Worm (Caenorhabditis elegans) whole organism, L4 larva: ENCODE measurements around the gene K10C2.6.

Experiments
- F37D6.2 ChIP-seq: sonication (generic microtip); optimal IDR thresholded peaks from 2 replicates; lab custom pipeline; 2016; ENCODE audit warnings: mild to moderate bottlenecking, missing genetic modification characterization, missing compliant biosample characterization
- T20F7.1 ChIP-seq: fragments of 200-800 bp; sonication (Bioruptor generic); optimal IDR thresholded peaks from 2 replicates; lab custom pipeline; 2018; ENCODE audit warnings: mild to moderate bottlenecking, missing genetic modification characterization, missing compliant biosample characterization
- T26A8.4 ChIP-seq: fragments of 200-800 bp; sonication (Bioruptor generic); IDR thresholded peaks from 2 replicates; pipeline ENCODE4 v1.3.6; 2022; ENCODE audit warnings: missing genetic modification characterization, missing compliant biosample characterization
- Y48G9A.11 ChIP-seq: fragments of 200-800 bp; sonication (Bioruptor generic); IDR thresholded peaks from 2 replicates; pipeline ENCODE4 v1.3.6; 2022; ENCODE audit warnings: missing genetic modification reagents, missing genetic modification characterization, missing compliant biosample characterization
- Y5F2A.4 ChIP-seq: fragments of 200-800 bp; sonication (Bioruptor generic); optimal IDR thresholded peaks from 2 replicates; lab custom pipeline; 2018; ENCODE audit warnings: mild to moderate bottlenecking, missing genetic modification characterization, missing compliant biosample characterization
- Y75B8A.6 ChIP-seq: fragments of 200-800 bp; sonication (Bioruptor generic); IDR thresholded peaks from 2 replicates; pipeline ENCODE4 v1.3.6; 2022; ENCODE audit warnings: missing genetic modification reagents, missing genetic modification characterization, missing compliant biosample characterization
- ZK337.2 ChIP-seq: fragments of 200-800 bp; sonication (Bioruptor generic); IDR thresholded peaks from 2 replicates; pipeline ENCODE4 v1.3.6; 2022; ENCODE audit warnings: missing genetic modification reagents, missing genetic modification characterization, missing compliant biosample characterization
- ZK546.5 ChIP-seq, 2 experiments: sonication (generic microtip); optimal IDR thresholded peaks; 2 replicates each; lab custom pipeline; 2017; ENCODE audit warnings: missing biosample characterization in 2 of 2, missing genetic modification characterization in 2 of 2
- aha-1 ChIP-seq: fragments of 150-350 bp; peaks from one replicate; lab custom pipeline; 2014; ENCODE audit warnings: missing biosample characterization, missing genetic modification characterization
- ama-1 ChIP-seq: fragments of 150-350 bp; optimal IDR thresholded peaks from 2 replicates; lab custom pipeline; 2014; ENCODE audit warnings: inconsistent platforms, mixed read lengths
- ceh-44 ChIP-seq: fragments of 200-800 bp; sonication (Bioruptor generic); IDR thresholded peaks from 2 replicates; pipeline ENCODE4 v1.3.6; 2022; ENCODE audit warnings: missing genetic modification reagents, missing genetic modification characterization, missing compliant biosample characterization
- ctbp-1 ChIP-seq: fragments of 200-800 bp; sonication (Bioruptor generic); IDR thresholded peaks from 2 replicates; pipeline ENCODE4 v1.3.6; 2022; ENCODE audit warnings: missing genetic modification reagents, missing genetic modification characterization, missing compliant biosample characterization
- daf-16 ChIP-seq, 3 experiments: sonication (generic microtip); optimal IDR thresholded peaks; 2 replicates each; lab custom pipeline; 2016 to 2017; ENCODE audit warnings: missing genetic modification characterization in 3 of 3, missing genetic modification reagents in 3 of 3, mild to moderate bottlenecking in 2 of 3, missing compliant biosample characterization in 2 of 3, missing biosample characterization in 1 of 3, moderate library complexity in 1 of 3
- daf-8 ChIP-seq: fragments of 200-800 bp; sonication (Bioruptor generic); IDR thresholded peaks from 2 replicates; pipeline ENCODE4 v1.3.6; 2022; ENCODE audit warnings: missing genetic modification characterization, missing compliant biosample characterization
- dmd-6 ChIP-seq: fragments of 200-800 bp; sonication (Bioruptor generic); IDR thresholded peaks from 2 replicates; pipeline ENCODE4 v1.3.6; 2022; ENCODE audit warnings: missing genetic modification reagents, missing genetic modification characterization, missing compliant biosample characterization
- dmd-8 ChIP-seq: fragments of 200-800 bp; sonication (Bioruptor generic); IDR thresholded peaks from 2 replicates; pipeline ENCODE4 v1.3.6; 2022; ENCODE audit warnings: missing genetic modification characterization, missing compliant biosample characterization
- fos-1 ChIP-seq: fragments of 150-350 bp; optimal IDR thresholded peaks from 2 replicates; lab custom pipeline; 2014; ENCODE audit warnings: missing biosample characterization, missing genetic modification characterization
- hlh-11 ChIP-seq: fragments of 200-800 bp; sonication (Bioruptor generic); optimal IDR thresholded peaks from 2 replicates; lab custom pipeline; 2018; ENCODE audit warnings: mild to moderate bottlenecking, missing genetic modification characterization, missing compliant biosample characterization
- lin-39 ChIP-seq: fragments of 150-350 bp; optimal IDR thresholded peaks from 2 replicates; lab custom pipeline; 2014; ENCODE audit warnings: missing biosample characterization, missing genetic modification reagents, missing genetic modification characterization
- lir-3 ChIP-seq: sonication (generic microtip); optimal IDR thresholded peaks from 2 replicates; lab custom pipeline; 2016; ENCODE audit warnings: mild to moderate bottlenecking, missing genetic modification characterization, missing compliant biosample characterization
- mdl-1 ChIP-seq, 2 experiments: fragments of 150-350 bp in 1 of 2; sonication (generic microtip) in 1 of 2; optimal IDR thresholded peaks; 2 replicates each; lab custom pipeline; 2014 to 2017; ENCODE audit warnings: missing biosample characterization in 2 of 2, missing genetic modification characterization in 2 of 2
- nhr-237 ChIP-seq: sonication (generic microtip); optimal IDR thresholded peaks from 2 replicates; lab custom pipeline; 2017; ENCODE audit warnings: missing biosample characterization, missing genetic modification characterization
- nhr-28 ChIP-seq: fragments of 150-350 bp; optimal IDR thresholded peaks from 2 replicates; lab custom pipeline; 2014; ENCODE audit warnings: missing biosample characterization, missing genetic modification characterization
- nhr-41 ChIP-seq: fragments of 200-800 bp; sonication (Bioruptor generic); IDR thresholded peaks from 2 replicates; pipeline ENCODE4 v1.3.6; 2022; ENCODE audit warnings: missing genetic modification reagents, missing genetic modification characterization, missing compliant biosample characterization
- nhr-77 ChIP-seq: fragments of 150-350 bp; optimal IDR thresholded peaks from 2 replicates; lab custom pipeline; 2014; ENCODE audit warnings: missing biosample characterization, missing genetic modification characterization
- pqm-1 ChIP-seq: sonication (generic microtip); optimal IDR thresholded peaks from 2 replicates; lab custom pipeline; 2017; ENCODE audit warnings: missing biosample characterization, missing genetic modification characterization
- rbr-2 ChIP-seq: sonication (generic microtip); optimal IDR thresholded peaks from 2 replicates; lab custom pipeline; 2016; ENCODE audit warnings: missing genotype, missing genetic modification characterization, missing compliant biosample characterization
- saeg-2 ChIP-seq: fragments of 200-800 bp; sonication (Bioruptor generic); IDR thresholded peaks from 2 replicates; pipeline ENCODE4 v1.3.6; 2022; ENCODE audit warnings: missing genetic modification reagents, missing genetic modification characterization, missing compliant biosample characterization
- set-16 ChIP-seq: fragments of 200-800 bp; sonication (Bioruptor generic); IDR thresholded peaks from 2 replicates; pipeline ENCODE4 v1.3.6; 2022; ENCODE audit warnings: missing genetic modification reagents, missing genetic modification characterization, missing compliant biosample characterization
- unc-62 ChIP-seq, 3 experiments: fragments of 150-350 bp in 1 of 3; sonication (generic microtip); optimal IDR thresholded peaks in 2 of 3; peaks in 1 of 3; 1 replicate in 1 of 3; 2 replicates in 2 of 3; lab custom pipeline; 2014 to 2017; ENCODE audit warnings: missing biosample characterization in 3 of 3, missing genetic modification characterization in 3 of 3, missing genetic modification reagents in 3 of 3, missing genotype in 1 of 3
- zag-1 ChIP-seq: fragments of 150-350 bp; optimal IDR thresholded peaks from 2 replicates; lab custom pipeline; 2014; ENCODE audit warnings: missing biosample characterization, missing genetic modification characterization
- zfp-2 ChIP-seq: sonication (generic microtip); optimal IDR thresholded peaks from 2 replicates; lab custom pipeline; 2016; ENCODE audit warnings: mild to moderate bottlenecking, missing genetic modification characterization, missing compliant biosample characterization
- zfp-3 ChIP-seq: fragments of 200-800 bp; sonication (Bioruptor generic); conservative IDR thresholded peaks from 2 replicates; pipeline ENCODE4 v1.3.6; 2022; ENCODE audit warnings: missing genetic modification reagents, missing genetic modification characterization, missing compliant biosample characterization
- zip-2 ChIP-seq: fragments of 150-350 bp; optimal IDR thresholded peaks from 2 replicates; lab custom pipeline; 2014; ENCODE audit warnings: missing biosample characterization, missing genetic modification characterization

Gene K10C2.6

ce11 chrX:6450839-6451491, at the start of gene K10C2.6, which contains the start of gene grl-6:
Gene K10C2.6, plus strand, starts transcription at chrX:6451441.
Gene grl-6, minus strand, starts transcription at chrX:6450939.
- TF ChIP-seq unc-62 (GFP tag; optimal IDR thresholded peaks at IDR 0.05 in 1 of 2; lab: Kevin White, UChicago): peak in 1 of 2 experiments; percentile 13
- TF ChIP-seq unc-62 (tag; optimal IDR thresholded peaks at IDR 0.05; lab: Kevin White, UChicago): no peak
- no peak for TF ChIP-seq F37D6.2 (tag; lab: Kevin White, UChicago)

ce11 chrX:6403122-6403521, 48.1 kb upstream of the K10C2.6 start, which contains the start of gene glt-4:
Gene glt-4, plus strand, starts transcription at chrX:6403422.
- no peak for TF ChIP-seq pqm-1 (tag; lab: Kevin White, UChicago)
- TF ChIP-seq lir-3: no peak

ce11 chrX:6405905-6406304, 45.3 kb upstream of the K10C2.6 start:
- no peak for TF ChIP-seq ZK546.5 (tag; optimal IDR thresholded peaks at IDR 0.05; lab: Kevin White, UChicago)
- no peak for TF ChIP-seq Y48G9A.11 (GFP tag; lab: Robert Waterston, UW)
- TF ChIP-seq dmd-6 (GFP tag; lab: Robert Waterston, UW): no peak
- TF ChIP-seq daf-8 (GFP tag; lab: Robert Waterston, UW): no peak
- no peak for TF ChIP-seq nhr-41 (GFP tag; lab: Robert Waterston, UW)
- TF ChIP-seq aha-1 (tag; lab: Kevin White, UChicago): peak; percentile 91
- TF ChIP-seq dmd-8 (GFP tag; lab: Robert Waterston, UW): no peak

- TF ChIP-seq zip-2 (tag; lab: Kevin White, UChicago) (no peak), daf-16 (GFP tag; optimal IDR thresholded peaks at IDR 0.05; lab: Kevin White, UChicago) (no peak), daf-16 (tag; optimal IDR thresholded peaks at IDR 0.05; lab: Kevin White, UChicago) (peak; percentile 33), ceh-44 (GFP tag; lab: Robert Waterston, UW) (no peak)
- TF ChIP-seq, all 104 proteins: peak for 1
These were observed 43.4 kb upstream of the K10C2.6 start for ce11 chrX:6407805-6408204.

- TF ChIP-seq nhr-237 (tag; lab: Kevin White, UChicago) (no peak), rbr-2 (tag; lab: Kevin White, UChicago) (no peak), zag-1 (no peak), saeg-2 (no peak), nhr-28 (tag; lab: Kevin White, UChicago) (peak; percentile 1), lin-39 (no peak), T20F7.1 (GFP tag; lab: Kevin White, UChicago) (no peak), pqm-1 (tag; lab: Kevin White, UChicago) (peak; percentile 76), ama-1 (lab: Kevin White, UChicago) (no peak), T26A8.4 (GFP tag; lab: Robert Waterston, UW) (no peak), fos-1 (tag; lab: Kevin White, UChicago) (no peak), ZK337.2 (no peak), ctbp-1 (GFP tag; lab: Robert Waterston, UW) (no peak), Y5F2A.4 (no peak), mdl-1 (tag; optimal IDR thresholded peaks at IDR 0.05; lab: Kevin White, UChicago) (no peak), zfp-3 (GFP tag; lab: Robert Waterston, UW) (no peak), zfp-2 (tag; lab: Kevin White, UChicago) (no peak)
These were observed 43.0 kb upstream of the K10C2.6 start for ce11 chrX:6408286-6408685.

- TF ChIP-seq Y75B8A.6 (GFP tag; lab: Robert Waterston, UW) (no peak), hlh-11 (no peak), nhr-77 (no peak), set-16 (peak; percentile 73)
- TF ChIP-seq, all 104 proteins: peak for 1
These were observed 42.5 kb upstream of the K10C2.6 start for ce11 chrX:6408713-6409112.
